Worm (Caenorhabditis elegans) whole organism, late embryonic: ENCODE measurements around the gene T11G6.4.

Source experiments
- T23F11.4 ChIP-seq: fragments of 200-800 bp; sonication (Bioruptor generic); optimal IDR thresholded peaks from 2 replicates; lab custom pipeline; 2018; ENCODE audit warnings: mild to moderate bottlenecking, missing genetic modification characterization, missing compliant biosample characterization
- ceh-14 ChIP-seq: sonication (generic microtip); optimal IDR thresholded peaks from 2 replicates; lab custom pipeline; 2016; ENCODE audit warnings: missing genotype, missing genetic modification characterization, missing compliant biosample characterization
- ceh-31 ChIP-seq: sonication (generic microtip); optimal IDR thresholded peaks from 2 replicates; lab custom pipeline; 2016; ENCODE audit warnings: missing genetic modification characterization, missing compliant biosample characterization
- ceh-9 ChIP-seq: sonication (generic microtip); optimal IDR thresholded peaks from 2 replicates; lab custom pipeline; 2016; ENCODE audit warnings: mild to moderate bottlenecking, missing genetic modification characterization, inconsistent platforms, missing compliant biosample characterization
- hlh-6 ChIP-seq: sonication (generic microtip); optimal IDR thresholded peaks from 2 replicates; lab custom pipeline; 2016; ENCODE audit warnings: missing genotype, missing genetic modification characterization, missing compliant biosample characterization
- lin-11 ChIP-seq: fragments of 200-800 bp; sonication (Bioruptor generic); optimal IDR thresholded peaks from 2 replicates; lab custom pipeline; 2018; ENCODE audit warnings: mild to moderate bottlenecking, missing genetic modification characterization, missing compliant biosample characterization
- nhr-11 ChIP-seq: fragments of 150-350 bp; optimal IDR thresholded peaks from 2 replicates; lab custom pipeline; 2014; ENCODE audit warnings: missing biosample characterization, missing genetic modification characterization
- pag-3 ChIP-seq: sonication (generic microtip); optimal IDR thresholded peaks from 2 replicates; lab custom pipeline; 2016; ENCODE audit warnings: missing compliant biosample characterization, missing genetic modification characterization, borderline replicate concordance
- pqm-1 ChIP-seq: sonication (generic microtip); optimal IDR thresholded peaks from 2 replicates; lab custom pipeline; 2016; ENCODE audit warnings: missing genetic modification characterization, missing compliant biosample characterization
- sdc-2 ChIP-seq: sonication (generic microtip); optimal IDR thresholded peaks from 2 replicates; lab custom pipeline; 2016; ENCODE audit warnings: missing genotype, missing genetic modification characterization, missing compliant biosample characterization
- sox-4 ChIP-seq: sonication (generic microtip); optimal IDR thresholded peaks from 2 replicates; lab custom pipeline; 2017; ENCODE audit warnings: mild to moderate bottlenecking, missing genetic modification characterization, inconsistent platforms, missing compliant biosample characterization

DNA sequence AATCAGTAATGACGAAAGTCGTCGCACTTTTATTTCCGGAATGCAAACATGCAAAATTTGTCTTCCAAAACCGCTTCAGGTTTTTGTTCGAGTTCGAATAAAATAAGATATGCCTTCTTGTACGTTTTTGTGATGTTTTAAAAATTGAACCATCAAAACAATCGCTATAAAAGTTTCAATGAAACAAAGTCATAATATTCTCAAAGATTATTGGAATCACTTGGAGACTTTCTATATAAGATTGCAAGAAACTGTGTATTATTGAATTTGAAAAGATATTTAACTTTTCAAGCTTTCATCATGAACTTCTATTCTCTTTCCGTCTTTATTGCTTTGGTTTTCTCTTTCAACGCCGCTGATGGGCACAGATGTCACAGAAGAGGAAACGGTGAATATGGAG is 25.1 kb upstream of the T11G6.4 start, which contains the start of gene fipr-14:
- TF ChIP-seq sdc-2 (tag; lab: Kevin White, UChicago) (no peak), pqm-1 (tag; lab: Kevin White, UChicago) (no peak), nhr-11 (tag; lab: Kevin White, UChicago) (no peak), ceh-14 (no peak), lin-11 (tag; lab: Kevin White, UChicago) (no peak), hlh-6 (no peak), ceh-9 (no peak), pag-3 (tag; lab: Kevin White, UChicago) (no peak), T23F11.4 (no peak), ceh-31 (tag; lab: Kevin White, UChicago) (no peak), sox-4 (tag; lab: Kevin White, UChicago) (no peak)
